Worm (Caenorhabditis elegans) whole organism, mixed stage, embryonic: ENCODE measurements around the gene ada-2.

Experiments used
- blmp-1 ChIP-seq: fragments of 150-350 bp; optimal IDR thresholded peaks from 2 replicates; lab custom pipeline; 2014; ENCODE audit warnings: missing biosample characterization, missing genetic modification characterization
- ceh-39 ChIP-seq: fragments of 150-350 bp; optimal IDR thresholded peaks from 2 replicates; lab custom pipeline; 2014; ENCODE audit warnings: missing biosample characterization, missing genetic modification characterization
- elt-1 ChIP-seq: sonication (generic microtip); optimal IDR thresholded peaks from 2 replicates; lab custom pipeline; 2017; ENCODE audit warnings: missing genetic modification characterization, mild to moderate bottlenecking, missing compliant biosample characterization, antibody characterized with exemption, moderate library complexity, borderline replicate concordance; ENCODE audit not compliant: insufficient read depth
- elt-3 ChIP-seq: fragments of 150-350 bp; optimal IDR thresholded peaks from 2 replicates; lab custom pipeline; 2014; ENCODE audit warnings: missing biosample characterization, missing genetic modification characterization
- lsy-2 ChIP-seq: fragments of 150-350 bp; optimal IDR thresholded peaks from 2 replicates; lab custom pipeline; 2014; ENCODE audit warnings: missing biosample characterization, missing genetic modification characterization
- nhr-76 ChIP-seq: sonication (generic microtip); optimal IDR thresholded peaks from 2 replicates; lab custom pipeline; 2017; ENCODE audit warnings: missing biosample characterization, missing genetic modification characterization
- pha-4 ChIP-seq: fragments of 150-350 bp; optimal IDR thresholded peaks from 2 replicates; lab custom pipeline; 2018; ENCODE audit warnings: missing biosample characterization, missing genetic modification reagents, missing genetic modification characterization
- snpc-4 ChIP-seq: fragments of 150-350 bp; optimal IDR thresholded peaks from 2 replicates; lab custom pipeline; 2014; ENCODE audit warnings: missing biosample characterization, missing genetic modification characterization
- unc-39 ChIP-seq: fragments of 150-350 bp; optimal IDR thresholded peaks from 2 replicates; lab custom pipeline; 2014; ENCODE audit warnings: missing biosample characterization, missing genetic modification characterization
- unc-62 ChIP-seq: fragments of 150-350 bp; optimal IDR thresholded peaks from 2 replicates; lab custom pipeline; 2014; ENCODE audit warnings: missing biosample characterization, missing genetic modification reagents, missing genetic modification characterization
- ztf-11 ChIP-seq: fragments of 150-350 bp; optimal IDR thresholded peaks from 2 replicates; lab custom pipeline; 2014; ENCODE audit warnings: missing biosample characterization, missing genetic modification characterization

ce11 chrII:7217047-7217446 is 35.0 kb upstream of the ada-2 start, which contains the start of gene E04F6.10:
- no peak for TF ChIP-seq pha-4 (tag; lab: Kevin White, UChicago)
- TF ChIP-seq unc-62 (GFP tag; lab: Kevin White, UChicago), result no peak
- TF ChIP-seq elt-3 (tag; lab: Kevin White, UChicago), result no peak
- no peak for TF ChIP-seq elt-1 (tag; lab: Kevin White, UChicago)
- TF ChIP-seq ztf-11 (tag; lab: Kevin White, UChicago), result no peak
- TF ChIP-seq nhr-76 (tag; lab: Kevin White, UChicago), result no peak
- no peak for TF ChIP-seq snpc-4
- no peak for TF ChIP-seq ceh-39 (tag; lab: Kevin White, UChicago)
- no peak for TF ChIP-seq blmp-1 (tag; lab: Kevin White, UChicago)
- no peak for TF ChIP-seq unc-39 (tag; lab: Kevin White, UChicago)
- TF ChIP-seq lsy-2 (tag; lab: Kevin White, UChicago), result no peak
